Fruit fly (Drosophila melanogaster): ENCODE measurements around the gene mtgo.

mtgo gene

dm6 chr2L:16620384-16620908, 75.6 kb downstream of the mtgo start (continued):
- TF ChIP-seq CG7357 (GFP tag; IDR thresholded peaks at IDR 0.05): peak; percentile 52; the same call in 2 of the 3 replicates
- peak; percentile 2 for TF ChIP-seq CG2202 (tag; optimal IDR thresholded peaks at IDR 0.05)
- TF ChIP-seq CG8765 (GFP tag; IDR thresholded peaks at IDR 0.05): no peak; the same call in 1 of the 2 replicates
- no peak for TF ChIP-seq CG4617 (GFP tag; optimal IDR thresholded peaks at IDR 0.05; ENCODE audit: borderline replicate concordance)
- no peak for TF ChIP-seq hb (GFP tag; IDR thresholded peaks at IDR 0.05; ENCODE audit: partially characterized antibody)
- TF ChIP-seq zfh2 (GFP tag; optimal IDR thresholded peaks at IDR 0.05): no peak
- no peak for TF ChIP-seq yki (optimal IDR thresholded peaks at IDR 0.05)
- TF ChIP-seq CG32532 (GFP tag; IDR thresholded peaks at IDR 0.05): peak; percentile 57
- peak; percentile 62 for TF ChIP-seq esg (GFP tag; conservative IDR thresholded peaks at IDR 0.05)
- no peak for TF ChIP-seq gfzf (GFP tag; optimal IDR thresholded peaks at IDR 0.05)
- TF ChIP-seq Dip2 (GFP tag; IDR thresholded peaks at IDR 0.05): no peak
- TF ChIP-seq bsh (GFP tag; optimal IDR thresholded peaks at IDR 0.05): peak in 1 of 2 experiments; percentile 67
- TF ChIP-seq lola (GFP tag; optimal IDR thresholded peaks at IDR 0.05): peak in 1 of 3 experiments; percentile 71
- TF ChIP-seq grn (GFP tag; optimal IDR thresholded peaks at IDR 0.05): no peak
- peak; percentile 77 for TF ChIP-seq lmd (GFP tag; IDR thresholded peaks at IDR 0.05)
- peak; percentile 57 for TF ChIP-seq dmrt11E (tag; optimal IDR thresholded peaks at IDR 0.05)
- no peak for TF ChIP-seq chinmo (GFP tag; IDR thresholded peaks at IDR 0.05; ENCODE audit: partially characterized antibody)
- TF ChIP-seq CG4854 (GFP tag; optimal IDR thresholded peaks at IDR 0.05): peak; percentile 50
- TF ChIP-seq CG11398 (GFP tag; optimal IDR thresholded peaks at IDR 0.05): no peak
- peak; percentile 65 for TF ChIP-seq CG18764 (GFP tag; optimal IDR thresholded peaks at IDR 0.05)
- TF ChIP-seq CG6683 (GFP tag; optimal IDR thresholded peaks at IDR 0.05): peak; percentile 46
- no peak for TF ChIP-seq CG15073 (GFP tag; optimal IDR thresholded peaks at IDR 0.05)
- TF ChIP-seq nmo (GFP tag; optimal IDR thresholded peaks at IDR 0.05): peak; percentile 94
- peak; percentile 55; the same call in 2 of the 3 replicates for TF ChIP-seq jigr1 (GFP tag; IDR thresholded peaks at IDR 0.05)
- TF ChIP-seq Lhr (GFP tag; optimal IDR thresholded peaks at IDR 0.05): peak; percentile 20
- TF ChIP-seq HLH54F (GFP tag; optimal IDR thresholded peaks at IDR 0.05): peak; percentile 43
- TF ChIP-seq ham (GFP tag; IDR thresholded peaks at IDR 0.05): no peak
- peak; percentile 54; the same call in 1 of the 2 replicates for TF ChIP-seq E2f1 (GFP tag; IDR thresholded peaks at IDR 0.05)
- TF ChIP-seq CG9932 (GFP tag; IDR thresholded peaks at IDR 0.05): no peak
- TF ChIP-seq nau (GFP tag; optimal IDR thresholded peaks at IDR 0.05): peak; percentile 70
- TF ChIP-seq CG11723 (GFP tag; optimal IDR thresholded peaks at IDR 0.05): peak; percentile 41
- peak; percentile 94 for TF ChIP-seq CG18262 (tag; optimal IDR thresholded peaks at IDR 0.05)
- TF ChIP-seq sisA (GFP tag; IDR thresholded peaks at IDR 0.05): peak; percentile 79
- peak; percentile 87 for TF ChIP-seq ci (GFP tag; IDR thresholded peaks at IDR 0.05)
- TF ChIP-seq Gsc (GFP tag; IDR thresholded peaks at IDR 0.05): peak; percentile 16; the same call in 1 of the 2 replicates
- peak; percentile 65 for TF ChIP-seq slou (GFP tag; optimal IDR thresholded peaks at IDR 0.05)
- TF ChIP-seq CG9437 (GFP tag; optimal IDR thresholded peaks at IDR 0.05): peak; percentile 55
- TF ChIP-seq CG7928 (GFP tag; optimal IDR thresholded peaks at IDR 0.05): no peak
- TF ChIP-seq CG11696 (GFP tag; IDR thresholded peaks at IDR 0.05): peak; percentile 78
- peak; percentile 82 for TF ChIP-seq tap (tag; optimal IDR thresholded peaks at IDR 0.05)
- peak; percentile 62 for TF ChIP-seq fd64A (GFP tag; optimal IDR thresholded peaks at IDR 0.05)
- no peak for TF ChIP-seq Poxn (GFP tag; IDR thresholded peaks at IDR 0.05)
- TF ChIP-seq Dip3 (GFP tag; optimal IDR thresholded peaks at IDR 0.05): no peak
- no peak for TF ChIP-seq CG30020 (tag; optimal IDR thresholded peaks at IDR 0.05)
- peak; percentile 68; the same call in 1 of the 2 replicates for TF ChIP-seq sim (GFP tag; IDR thresholded peaks at IDR 0.05)
- TF ChIP-seq CG7745 (tag; optimal IDR thresholded peaks at IDR 0.05): no peak
- TF ChIP-seq caup (GFP tag; optimal IDR thresholded peaks at IDR 0.05; ENCODE audit: severe bottlenecking): peak; percentile 34
- peak; percentile 18 for TF ChIP-seq Usf (GFP tag; optimal IDR thresholded peaks at IDR 0.05)
- TF ChIP-seq CG11093 (GFP tag; IDR thresholded peaks at IDR 0.05): peak; percentile 42; the same call in 1 of the 3 replicates
- TF ChIP-seq disco-r (GFP tag; optimal IDR thresholded peaks at IDR 0.05): no peak

All from whole organism, embryonic.